Worm (Caenorhabditis elegans): ENCODE results near the gene him-3.

Gene him-3

DNA sequence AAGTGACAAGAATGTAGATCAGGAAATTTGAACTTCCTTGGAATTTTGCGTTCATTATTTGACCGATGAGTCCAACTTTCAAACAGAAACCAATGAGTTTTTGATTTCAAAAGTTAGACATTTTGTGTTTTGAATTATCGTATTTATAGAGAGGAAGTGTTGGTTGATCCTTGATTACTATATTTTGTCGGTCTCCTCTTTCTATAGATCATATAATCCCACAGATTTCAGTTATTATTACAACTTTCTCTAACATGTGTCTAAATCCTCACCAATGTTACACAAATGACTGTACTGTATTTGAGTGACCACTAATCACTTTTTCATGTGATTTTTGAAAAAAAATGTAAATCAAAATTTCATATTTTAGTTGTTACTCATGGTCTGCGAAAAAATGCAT is 12.8 kb upstream of the him-3 start, which contains the start of gene B0478.3:
B0478.3 (minus strand) TSS at position 101 of the 400 bp plus-strand sequence.
- TF ChIP-seq snpc-4 (tag; optimal IDR thresholded peaks at IDR 0.05), result no peak
- TF ChIP-seq fkh-10 (GFP tag; optimal IDR thresholded peaks at IDR 0.05), result no peak
- TF ChIP-seq egl-5 (tag; optimal IDR thresholded peaks at IDR 0.05), result no peak
- TF ChIP-seq skn-1 (tag; optimal IDR thresholded peaks at IDR 0.05), result no peak
- no peak for TF ChIP-seq ztf-4 (tag; optimal IDR thresholded peaks at IDR 0.05)
- no peak for TF ChIP-seq unc-39 (tag; optimal IDR thresholded peaks at IDR 0.05)
- no peak for TF ChIP-seq R02D3.7 (tag; optimal IDR thresholded peaks at IDR 0.05)
- no peak for TF ChIP-seq pha-4 (tag; optimal IDR thresholded peaks at IDR 0.05)
- no peak for TF ChIP-seq lin-39 (tag; optimal IDR thresholded peaks at IDR 0.05)
- TF ChIP-seq mdl-1 (tag; optimal IDR thresholded peaks at IDR 0.05), result no peak
- TF ChIP-seq fkh-2 (tag; optimal IDR thresholded peaks at IDR 0.05), result no peak
- no peak for TF ChIP-seq nhr-11 (tag; optimal IDR thresholded peaks at IDR 0.05)
- TF ChIP-seq nhr-12 (tag; optimal IDR thresholded peaks at IDR 0.05), result no peak
- no peak for TF ChIP-seq ztf-11 (tag; optimal IDR thresholded peaks at IDR 0.05)
- TF ChIP-seq tbx-2 (tag; optimal IDR thresholded peaks at IDR 0.05), result no peak
- no peak for TF ChIP-seq nfya-1 (tag; optimal IDR thresholded peaks at IDR 0.05; ENCODE audit: insufficient read depth)
- TF ChIP-seq eor-1 (tag; optimal IDR thresholded peaks at IDR 0.05), result no peak

- TF ChIP-seq pha-4 (tag; optimal IDR thresholded peaks at IDR 0.05) (no peak), nfya-1 (tag; optimal IDR thresholded peaks at IDR 0.05; ENCODE audit: insufficient read depth) (no peak), hmg-11 (tag; optimal IDR thresholded peaks at IDR 0.05) (no peak), ZK546.5 (tag; optimal IDR thresholded peaks at IDR 0.05) (no peak), nhr-23 (tag; optimal IDR thresholded peaks at IDR 0.05) (no peak), snpc-4 (tag; optimal IDR thresholded peaks at IDR 0.05) (no peak), mml-1 (tag; optimal IDR thresholded peaks at IDR 0.05) (no peak), ceh-82 (tag; optimal IDR thresholded peaks at IDR 0.05) (no peak), elt-1 (tag; optimal IDR thresholded peaks at IDR 0.05) (no peak), elt-2 (tag; optimal IDR thresholded peaks at IDR 0.05) (no peak), mdl-1 (tag; optimal IDR thresholded peaks at IDR 0.05) (no peak), skn-1 (tag; optimal IDR thresholded peaks at IDR 0.05) (no peak), pqm-1 (tag; optimal IDR thresholded peaks at IDR 0.05) (no peak), nhr-12 (tag; optimal IDR thresholded peaks at IDR 0.05) (no peak), nhr-76 (tag; optimal IDR thresholded peaks at IDR 0.05) (no peak), nhr-237 (tag; optimal IDR thresholded peaks at IDR 0.05) (no peak), sea-2 (GFP tag; optimal IDR thresholded peaks at IDR 0.05) (no peak)
Measured at ce11 chrIV:6965192-6965591, 12.1 kb upstream of the him-3 start, which contains the start of gene ZK381.2. Gene ZK381.2 (plus strand): TSS chrIV:6965492.

DNA sequence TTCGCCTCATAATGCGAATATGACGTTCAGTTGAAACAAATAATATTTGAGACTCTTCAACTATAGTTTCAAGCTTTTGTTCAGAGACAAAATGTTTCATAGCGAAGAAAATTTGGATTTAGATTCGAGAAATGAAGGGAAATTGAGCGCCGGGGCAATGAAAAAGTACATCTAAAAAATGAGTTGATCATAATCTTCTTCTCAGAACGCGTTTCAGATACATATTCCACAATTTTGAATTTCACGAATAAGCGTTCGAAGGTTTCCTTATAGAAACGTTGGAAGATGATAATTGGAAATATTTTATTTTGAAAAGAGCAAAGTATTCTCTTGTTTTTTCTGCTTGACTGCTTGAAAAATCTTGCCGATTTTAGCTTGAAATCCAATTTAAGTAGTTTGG is 7.0 kb upstream of the him-3 start, which contains the start of gene ZK381.8:
ZK381.8 (minus strand) TSS at position 101 of the 400 bp plus-strand sequence.
- no peak for TF ChIP-seq egl-5 (tag; optimal IDR thresholded peaks at IDR 0.05)
- TF ChIP-seq lsy-12 (tag; optimal IDR thresholded peaks at IDR 0.05), result no peak

DNA sequence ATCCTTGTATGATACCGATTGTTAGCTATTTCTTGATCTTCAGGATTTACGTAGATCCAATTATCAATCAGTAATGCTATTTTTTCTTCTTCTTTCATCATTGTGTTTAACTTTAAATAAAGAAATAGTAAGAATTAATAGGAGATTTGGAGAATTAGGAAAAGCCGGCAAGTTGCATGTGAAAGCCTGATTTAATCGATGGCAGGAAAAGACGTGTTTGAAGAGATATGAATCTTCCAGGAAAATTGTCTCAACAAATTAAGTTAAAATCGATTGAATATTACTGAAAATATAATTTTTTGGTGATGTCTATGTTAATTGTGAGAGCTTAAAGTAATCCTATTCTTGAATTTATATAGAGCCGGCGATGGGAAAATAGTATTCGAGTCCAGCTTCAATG is 6.1 kb upstream of the him-3 start, which contains the start of gene ZK381.62:
ZK381.62 (minus strand) TSS at position 101 of the 400 bp plus-strand sequence.
- TF ChIP-seq mml-1 (tag; optimal IDR thresholded peaks at IDR 0.05) (no peak), elt-1 (tag; optimal IDR thresholded peaks at IDR 0.05) (no peak), ceh-9 (tag; optimal IDR thresholded peaks at IDR 0.05) (no peak), mdl-1 (tag; optimal IDR thresholded peaks at IDR 0.05) (no peak), nhr-28 (tag; optimal IDR thresholded peaks at IDR 0.05) (no peak), nhr-77 (tag; optimal IDR thresholded peaks at IDR 0.05) (no peak), nhr-43 (tag; optimal IDR thresholded peaks at IDR 0.05; ENCODE audit: poor library complexity, severe bottlenecking) (no peak), fkh-2 (tag; optimal IDR thresholded peaks at IDR 0.05) (no peak), nhr-67 (tag; optimal IDR thresholded peaks at IDR 0.05) (no peak), pha-4 (tag; optimal IDR thresholded peaks at IDR 0.05) (no peak), ceh-16 (tag; optimal IDR thresholded peaks at IDR 0.05) (no peak), ZK546.5 (tag; optimal IDR thresholded peaks at IDR 0.05) (no peak), aly-2 (tag; optimal IDR thresholded peaks at IDR 0.05) (no peak), ceh-28 (tag; optimal IDR thresholded peaks at IDR 0.05) (no peak), nfya-1 (tag; optimal IDR thresholded peaks at IDR 0.05; ENCODE audit: insufficient read depth) (no peak), nhr-12 (tag; optimal IDR thresholded peaks at IDR 0.05) (no peak), ztf-11 (tag; optimal IDR thresholded peaks at IDR 0.05) (no peak)

Measured in whole organism, L3 larva.